Fruit fly (Drosophila melanogaster) whole organism, pupa: ENCODE measurements around the gene CG9967.
A peak's percentile ranks its signal among the peaks of the same experiment; 100 is the strongest.

ENCODE experiments used
- CG10348 ChIP-seq: fragments of 200-800 bp; sonication (Bioruptor generic); IDR thresholded peaks from 2 replicates; pipeline ENCODE4 v1.3.6; 2022; ENCODE audit warnings: missing biosample characterization, missing genetic modification characterization
- CG12605 ChIP-seq: fragments of 200-800 bp; sonication (Bioruptor generic); IDR thresholded peaks from 2 replicates; pipeline ENCODE4 v1.3.6; 2022; ENCODE audit warnings: missing biosample characterization, missing genetic modification characterization
- CG13204 ChIP-seq: fragments of 200-800 bp; sonication (Bioruptor generic); optimal IDR thresholded peaks from 2 replicates; lab custom pipeline; 2018; ENCODE audit warnings: missing biosample characterization, mild to moderate bottlenecking, missing genetic modification characterization, moderate library complexity
- CG14655 ChIP-seq: fragments of 200-800 bp; sonication (Bioruptor generic); optimal IDR thresholded peaks from 3 replicates; lab custom pipeline; 2017; ENCODE audit warnings: mild to moderate bottlenecking, missing biosample characterization, missing genetic modification reagents, missing genetic modification characterization
- CG15710 ChIP-seq: fragments of 200-800 bp; sonication (Bioruptor generic); optimal IDR thresholded peaks from 2 replicates; lab custom pipeline; 2018; ENCODE audit warnings: missing biosample characterization, mild to moderate bottlenecking, missing genetic modification characterization, moderate library complexity
- CG17806 ChIP-seq: fragments of 200-800 bp; sonication (Bioruptor generic); optimal IDR thresholded peaks from 2 replicates; lab custom pipeline; 2018; ENCODE audit warnings: missing biosample characterization, mild to moderate bottlenecking, missing genetic modification characterization, moderate library complexity
- CG32121 ChIP-seq: fragments of 200-800 bp; sonication (Bioruptor generic); IDR thresholded peaks from 2 replicates; pipeline ENCODE4 v1.3.6; 2022; ENCODE audit warnings: missing biosample characterization, missing genetic modification characterization
- CG34367 ChIP-seq: fragments of 200-800 bp; sonication (Bioruptor generic); optimal IDR thresholded peaks from 2 replicates; lab custom pipeline; 2018; ENCODE audit warnings: missing biosample characterization, mild to moderate bottlenecking, missing genetic modification characterization
- CG4496 ChIP-seq: fragments of 200-800 bp; sonication (Bioruptor generic); IDR thresholded peaks from 3 replicates; pipeline ENCODE4 v1.3.6; 2022; ENCODE audit warnings: missing biosample characterization, missing genetic modification characterization
- CG8159 ChIP-seq: fragments of 200-800 bp; sonication (Bioruptor generic); optimal IDR thresholded peaks from 3 replicates; lab custom pipeline; 2018; ENCODE audit warnings: missing biosample characterization, mild to moderate bottlenecking, missing genetic modification characterization, moderate library complexity
- CG8301 ChIP-seq: fragments of 200-800 bp; sonication (Bioruptor generic); optimal IDR thresholded peaks from 2 replicates; lab custom pipeline; 2018; ENCODE audit warnings: missing biosample characterization, mild to moderate bottlenecking, missing genetic modification characterization
- CG9948 ChIP-seq: fragments of 200-800 bp; sonication (Bioruptor generic); optimal IDR thresholded peaks from 2 replicates; lab custom pipeline; 2018; ENCODE audit warnings: missing biosample characterization, mild to moderate bottlenecking, missing genetic modification characterization, moderate library complexity
- D1 ChIP-seq: fragments of 200-800 bp; sonication (Bioruptor generic); optimal IDR thresholded peaks from 2 replicates; lab custom pipeline; 2018; ENCODE audit warnings: missing biosample characterization, mild to moderate bottlenecking, missing genetic modification characterization, moderate library complexity
- EcR ChIP-seq: fragments of 200-800 bp; sonication (Bioruptor generic); optimal IDR thresholded peaks from 3 replicates; lab custom pipeline; 2019; ENCODE audit warnings: missing biosample characterization, missing genetic modification characterization, mild to moderate bottlenecking, moderate library complexity, missing genetic modification reagents
- Ets98B ChIP-seq: fragments of 200-800 bp; sonication (Bioruptor generic); IDR thresholded peaks from 2 replicates; pipeline ENCODE4 v1.3.6; 2022; ENCODE audit warnings: missing biosample characterization, missing genetic modification characterization
- Pif1A ChIP-seq: fragments of 200-800 bp; sonication (Bioruptor generic); optimal IDR thresholded peaks from 3 replicates; lab custom pipeline; 2016; ENCODE audit warnings: missing biosample characterization, missing genetic modification characterization
- Pif1B ChIP-seq: fragments of 200-800 bp; sonication (Bioruptor generic); optimal IDR thresholded peaks from 3 replicates; lab custom pipeline; 2016; ENCODE audit warnings: missing biosample characterization, missing genetic modification characterization
- Snoo ChIP-seq: fragments of 200-800 bp; sonication (Bioruptor generic); optimal IDR thresholded peaks from 3 replicates; lab custom pipeline; 2017; ENCODE audit warnings: missing biosample characterization, mild to moderate bottlenecking, missing genetic modification characterization, inconsistent platforms
- fd96Ca ChIP-seq: fragments of 200-800 bp; sonication (Bioruptor generic); IDR thresholded peaks from 3 replicates; pipeline ENCODE4 v1.3.6; 2022; ENCODE audit warnings: missing biosample characterization, missing genetic modification characterization
- gl ChIP-seq: fragments of 200-800 bp; sonication (Bioruptor generic); optimal IDR thresholded peaks from 2 replicates; lab custom pipeline; 2018; ENCODE audit warnings: missing biosample characterization, mild to moderate bottlenecking, missing genetic modification characterization
- rn ChIP-seq: fragments of 200-800 bp; sonication (Bioruptor generic); IDR thresholded peaks from 2 replicates; pipeline ENCODE4 v1.3.6; 2022; ENCODE audit warnings: missing biosample characterization, missing genetic modification characterization

The CG9967 gene

dm6 chr2L:2371406-2372111 lies 14.4 kb upstream of the CG9967 start, which contains the start of gene CG3597:
Gene CG3597 (minus strand): TSS chr2L:2371524.
- TF ChIP-seq CG9948 (tag; lab: Kevin White, UChicago) (no peak), EcR (GFP tag; lab: Kevin White, UChicago) (no peak), CG32121 (GFP tag; lab: Robert Waterston, UW) (no peak), CG17806 (tag; lab: Kevin White, UChicago) (no peak), fd96Ca (no peak), CG15710 (tag; lab: Kevin White, UChicago) (no peak)
- TF ChIP-seq, all 21 proteins: peak for 0

DNA sequence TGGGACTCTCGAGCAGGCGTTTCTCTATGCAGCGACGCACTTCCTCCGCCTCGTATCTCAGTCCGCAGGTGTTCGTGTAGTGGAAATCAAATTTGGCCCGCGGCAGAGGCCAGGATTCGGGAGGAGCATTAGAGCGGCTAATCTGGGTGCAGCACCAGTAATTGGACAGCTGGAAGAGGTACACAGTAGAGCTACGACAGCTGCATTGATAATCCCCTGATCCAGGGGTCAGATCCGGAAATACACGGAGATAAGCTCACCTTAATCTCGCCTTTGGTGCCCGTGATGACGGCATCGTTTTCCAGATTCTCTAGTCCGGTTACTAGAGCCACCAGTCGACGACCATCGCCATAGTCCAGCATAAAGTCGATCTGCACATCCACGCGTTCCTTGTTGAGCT lies 13.2 kb upstream of the CG9967 start:
- TF ChIP-seq CG8301 (tag; lab: Kevin White, UChicago): no peak
- no peak for TF ChIP-seq CG9948 (tag; lab: Kevin White, UChicago)
- no peak for TF ChIP-seq CG17806 (tag; lab: Kevin White, UChicago)
- no peak for TF ChIP-seq CG14655
- TF ChIP-seq D1 (tag; lab: Kevin White, UChicago): no peak

DNA sequence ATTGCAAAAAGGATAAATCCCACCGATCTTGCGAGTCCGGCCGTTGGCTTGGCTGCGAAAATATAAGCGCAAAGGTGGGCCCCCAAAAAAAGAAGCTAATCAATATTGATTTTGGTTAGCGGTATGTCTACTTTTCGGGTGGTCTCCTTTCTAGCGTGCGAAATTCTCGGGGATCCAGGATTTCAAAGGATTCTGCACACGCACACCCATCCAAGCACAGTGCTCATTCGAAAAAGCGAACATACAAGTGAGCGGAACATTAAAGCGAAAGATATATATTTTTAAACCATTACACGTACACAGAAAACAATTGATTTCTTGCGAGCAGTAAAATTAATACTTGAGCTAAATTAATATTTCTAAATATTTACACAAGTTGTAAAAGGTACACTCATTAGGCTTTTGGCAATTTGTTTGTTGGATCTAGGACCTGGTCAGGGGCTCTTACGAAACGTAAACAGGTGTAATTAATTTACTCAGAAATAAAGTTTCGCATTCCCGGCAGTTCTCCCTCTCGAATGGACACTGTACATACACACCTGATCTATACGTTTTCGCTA lies 8.6 kb upstream of the CG9967 start:
- peak; percentile 35 for TF ChIP-seq Pif1A (GFP tag; lab: Kevin White, UChicago)
- TF ChIP-seq CG32121 (GFP tag; lab: Robert Waterston, UW): no peak
- TF ChIP-seq Ets98B (GFP tag; lab: Robert Waterston, UW): no peak; the same call in 1 of the 2 replicates
- no peak for TF ChIP-seq EcR (GFP tag; lab: Kevin White, UChicago)
- TF ChIP-seq D1 (tag; lab: Kevin White, UChicago): no peak
- TF ChIP-seq CG9948 (tag; lab: Kevin White, UChicago): peak; percentile 41
- peak; percentile 25 for TF ChIP-seq Pif1B
- TF ChIP-seq CG4496 (GFP tag; lab: Robert Waterston, UW): no peak
- TF ChIP-seq CG8301 (tag; lab: Kevin White, UChicago): peak; percentile 20
- TF ChIP-seq Snoo: no peak
- peak; percentile 28 for TF ChIP-seq CG17806 (tag; lab: Kevin White, UChicago)
- peak; percentile 38 for TF ChIP-seq CG14655
- no peak for TF ChIP-seq CG13204 (GFP tag; lab: Kevin White, UChicago)
- TF ChIP-seq gl (tag; lab: Kevin White, UChicago): no peak
- TF ChIP-seq CG34367 (tag; lab: Kevin White, UChicago): peak; percentile 2
- TF ChIP-seq rn (GFP tag; lab: Robert Waterston, UW): no peak
- no peak for TF ChIP-seq CG12605 (GFP tag; lab: Robert Waterston, UW)
- TF ChIP-seq CG10348 (GFP tag; lab: Robert Waterston, UW): no peak
- peak; percentile 39 for TF ChIP-seq CG15710 (tag; lab: Kevin White, UChicago)
- TF ChIP-seq CG8159 (tag; lab: Kevin White, UChicago): peak; percentile 51
- peak; percentile 12; the same call in 1 of the 3 replicates for TF ChIP-seq fd96Ca

DNA sequence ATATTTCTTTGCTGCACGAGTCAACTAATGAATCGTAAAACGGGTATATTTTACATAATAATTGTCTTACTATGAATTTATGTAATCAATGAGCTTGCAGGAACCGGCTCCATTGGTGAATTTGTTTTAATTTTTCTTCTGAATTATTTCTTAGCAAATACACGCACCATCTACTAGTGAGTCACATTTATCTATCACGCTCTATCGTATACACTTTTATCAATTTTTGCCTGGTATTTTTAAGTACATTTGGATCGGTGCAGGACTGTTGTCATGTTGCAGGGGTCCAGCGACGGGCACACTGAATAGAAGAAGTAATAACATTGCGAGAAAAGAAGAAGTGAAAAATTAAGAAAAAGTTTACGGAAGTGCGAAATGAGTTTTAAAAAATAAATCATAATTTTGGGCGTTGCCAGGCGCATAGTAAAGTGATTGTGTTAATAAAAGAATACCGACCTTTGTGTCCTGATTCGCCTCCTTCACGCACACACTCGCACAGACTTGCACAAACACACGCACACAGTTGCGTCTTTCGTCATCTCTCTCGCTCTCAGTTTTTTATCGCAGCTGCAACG lies 8.0 kb upstream of the CG9967 start, which contains the start of the genes Rab5 and Axud1:
Rab5 (minus strand) TSS at position 197 of the 575 bp plus-strand sequence.
Axud1 (plus strand) TSS at position 269 of the 575 bp plus-strand sequence.
- TF ChIP-seq CG32121 (GFP tag; lab: Robert Waterston, UW) (peak; percentile 53; the same call in 1 of the 2 replicates), CG15710 (tag; lab: Kevin White, UChicago) (no peak), fd96Ca (peak; percentile 38; the same call in 1 of the 3 replicates), CG12605 (GFP tag; lab: Robert Waterston, UW) (peak; percentile 56; the same call in 1 of the 2 replicates), Ets98B (GFP tag; lab: Robert Waterston, UW) (peak; percentile 58; the same call in 1 of the 2 replicates), gl (tag; lab: Kevin White, UChicago) (no peak), D1 (tag; lab: Kevin White, UChicago) (no peak), CG8159 (tag; lab: Kevin White, UChicago) (no peak), CG10348 (GFP tag; lab: Robert Waterston, UW) (no peak), CG4496 (GFP tag; lab: Robert Waterston, UW) (peak; percentile 34; the same call in 1 of the 3 replicates), Snoo (peak; percentile 8), CG34367 (tag; lab: Kevin White, UChicago) (peak; percentile 7), CG13204 (GFP tag; lab: Kevin White, UChicago) (no peak), Pif1B (no peak), rn (GFP tag; lab: Robert Waterston, UW) (no peak), CG9948 (tag; lab: Kevin White, UChicago) (no peak)

dm6 chr2L:2364200-2364754 lies 7.1 kb upstream of the CG9967 start:
- TF ChIP-seq Ets98B (GFP tag; lab: Robert Waterston, UW) (peak; percentile 18; the same call in 1 of the 2 replicates), CG8159 (tag; lab: Kevin White, UChicago) (no peak), fd96Ca (peak; percentile 16; the same call in 1 of the 3 replicates), CG9948 (tag; lab: Kevin White, UChicago) (no peak), CG32121 (GFP tag; lab: Robert Waterston, UW) (0 out of 2 replicates have a peak, but pooled peaks have one; percentile 12), CG8301 (tag; lab: Kevin White, UChicago) (no peak), EcR (GFP tag; lab: Kevin White, UChicago) (peak; percentile 14)
